Fruit fly (Drosophila melanogaster) whole organism: ENCODE data around the gene xmas.

Experiments
- CG8478 ChIP-seq: fragments of >200 bp; optimal IDR thresholded peaks from 2 replicates; lab custom pipeline; 2018; ENCODE audit warnings: inconsistent platforms
- Dll ChIP-seq: fragments of >200 bp; optimal IDR thresholded peaks from 2 replicates; lab custom pipeline; 2017
- EcR ChIP-seq, 2 experiments: fragments of >200 bp; optimal IDR thresholded peaks; 2 replicates each; lab custom pipeline; 2017; ENCODE audit warnings: missing biosample characterization in 2 of 2, missing genetic modification characterization in 2 of 2, missing genetic modification reagents in 2 of 2
- pan ChIP-seq: fragments of >200 bp; optimal IDR thresholded peaks from 2 replicates; lab custom pipeline; 2017
- psq ChIP-seq: fragments of >200 bp; optimal IDR thresholded peaks from 2 replicates; lab custom pipeline; 2017
- usp ChIP-seq: fragments of >200 bp; optimal IDR thresholded peaks from 2 replicates; lab custom pipeline; 2017; ENCODE audit warnings: missing biosample characterization, missing genetic modification characterization, mixed read lengths

Gene xmas

DNA sequence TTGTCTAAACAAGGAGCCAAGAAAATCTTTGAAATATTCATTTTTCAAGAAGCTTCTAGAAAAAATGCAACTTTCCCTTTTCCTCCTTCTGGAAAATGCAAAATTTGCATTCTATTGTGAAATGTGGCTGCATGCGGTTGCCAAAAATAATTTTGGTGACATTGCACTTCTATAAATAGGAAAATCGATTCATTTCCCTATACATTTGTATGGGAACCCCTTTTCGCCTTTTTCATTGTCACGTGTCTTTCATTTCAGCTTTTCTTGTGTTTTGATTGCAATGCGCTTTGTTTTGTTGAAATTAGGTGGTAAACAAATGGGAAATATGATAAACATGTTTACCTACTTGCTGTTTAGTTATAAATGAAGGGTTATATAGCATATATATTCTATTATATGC is 8.4 kb downstream of the xmas start:
- TF ChIP-seq pan (lab: Kevin White, UChicago) (no peak), psq (no peak), EcR (GFP tag; optimal IDR thresholded peaks at IDR 0.05; lab: Kevin White, UChicago) (no peak), CG8478 (lab: Kevin White, UChicago) (no peak), usp (GFP tag; lab: Kevin White, UChicago) (no peak), Dll (no peak)

DNA sequence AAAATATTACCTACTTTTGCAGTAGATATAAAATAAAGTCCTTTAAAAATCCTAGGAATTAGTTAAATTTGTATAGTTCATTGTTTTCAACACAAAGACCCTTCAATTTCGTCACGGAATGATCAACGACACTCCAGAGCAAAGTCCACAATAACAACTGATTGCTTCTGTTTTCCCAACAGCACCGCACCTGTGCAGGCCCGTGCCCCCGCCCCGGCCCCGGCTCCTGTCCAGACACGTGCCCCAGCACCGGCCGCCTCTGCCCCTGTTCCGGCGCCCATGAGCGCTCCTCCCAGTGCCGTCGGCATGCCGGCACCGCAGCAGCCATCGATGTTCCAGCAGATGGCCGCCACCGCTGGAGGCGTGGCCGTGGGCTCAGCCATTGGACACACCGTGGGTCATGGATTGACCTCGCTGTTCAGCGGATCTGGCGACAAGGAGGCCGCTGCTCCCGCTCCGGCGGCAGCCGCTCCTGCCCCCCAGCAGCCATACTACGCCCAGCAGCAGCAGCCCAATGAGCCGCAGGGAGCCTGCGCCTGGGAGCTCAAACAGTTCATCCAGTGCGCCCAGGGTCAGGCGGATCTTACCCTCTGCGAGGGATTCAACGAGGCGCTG is 9.3 kb downstream of the xmas start:
- no peak for TF ChIP-seq CG8478 (lab: Kevin White, UChicago)
- TF ChIP-seq usp (GFP tag; lab: Kevin White, UChicago) = no peak
- no peak for TF ChIP-seq EcR (GFP tag; optimal IDR thresholded peaks at IDR 0.05; lab: Kevin White, UChicago)
- no peak for TF ChIP-seq psq
- no peak for TF ChIP-seq pan (lab: Kevin White, UChicago)

DNA sequence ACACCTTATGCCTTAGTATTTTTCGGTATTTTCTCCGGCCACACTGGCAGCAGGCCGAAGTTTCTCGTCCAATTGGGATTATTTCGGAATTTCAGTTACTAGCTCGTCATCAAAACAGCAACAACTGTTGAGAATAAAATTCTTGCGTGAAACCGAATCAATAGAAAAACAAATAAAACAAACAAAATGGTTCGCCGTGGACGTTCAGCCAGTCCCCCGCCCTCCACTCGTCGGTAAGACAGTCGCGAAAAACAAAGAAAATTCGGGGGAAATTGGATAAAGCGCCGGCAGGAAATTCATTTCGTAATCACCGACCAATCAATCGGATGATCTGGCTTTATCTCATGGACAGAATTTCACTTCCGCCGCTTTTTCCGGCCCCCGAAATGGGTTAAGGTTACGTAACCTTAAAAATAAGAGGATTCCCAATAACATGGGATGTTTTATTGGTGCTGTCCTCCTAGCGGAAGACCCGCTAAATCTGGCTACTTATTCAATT is 10.1 kb downstream of the xmas start, which contains the start of gene Chchd2:
Gene Chchd2, plus strand, starts transcription at position 51 of the 499 bp plus-strand sequence.
- no peak for TF ChIP-seq Dll
- no peak for TF ChIP-seq EcR (GFP tag; optimal IDR thresholded peaks at IDR 0.05; lab: Kevin White, UChicago)
- TF ChIP-seq usp (GFP tag; lab: Kevin White, UChicago) = no peak
- TF ChIP-seq psq = no peak
- TF ChIP-seq CG8478 (lab: Kevin White, UChicago) = no peak
- no peak for TF ChIP-seq pan (lab: Kevin White, UChicago)

DNA sequence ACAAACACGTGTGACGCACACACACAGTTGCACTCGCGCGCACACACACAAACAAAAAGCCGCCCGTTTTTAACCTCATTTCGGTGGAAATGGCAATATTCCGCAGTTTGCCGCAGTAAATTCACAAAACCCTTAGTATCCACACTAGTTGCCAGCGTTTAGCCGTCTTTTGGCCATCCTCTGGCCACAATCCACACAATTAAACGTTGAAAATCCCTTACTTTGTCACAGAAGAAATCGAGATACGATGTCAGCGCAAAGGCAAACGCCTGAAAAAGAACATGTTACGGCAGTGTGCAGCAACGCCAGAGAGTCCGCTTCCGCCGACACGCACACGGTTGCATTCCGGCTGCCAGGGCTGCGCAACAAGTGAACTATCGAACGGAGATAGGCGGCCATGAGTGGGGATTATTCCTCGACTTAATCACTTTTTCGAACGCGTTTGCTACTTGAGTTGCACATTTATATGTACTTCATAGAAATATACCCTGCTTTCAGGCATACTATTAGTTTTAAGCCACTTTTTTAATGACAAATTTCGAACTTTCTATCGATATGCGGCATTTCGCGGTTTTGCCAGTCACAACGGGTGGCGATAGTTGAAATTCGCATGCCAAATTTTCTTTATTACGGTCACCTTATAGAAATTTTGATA is 11.0 kb downstream of the xmas start, which contains the start of gene RpS5a:
Gene RpS5a, minus strand, starts transcription at position 282 of the 655 bp plus-strand sequence.
- TF ChIP-seq Dll = no peak
- TF ChIP-seq pan (lab: Kevin White, UChicago) = no peak
- TF ChIP-seq usp (GFP tag; lab: Kevin White, UChicago) = no peak
- no peak for TF ChIP-seq CG8478 (lab: Kevin White, UChicago)
- no peak for TF ChIP-seq psq
- no peak for TF ChIP-seq EcR (GFP tag; optimal IDR thresholded peaks at IDR 0.05; lab: Kevin White, UChicago)

DNA sequence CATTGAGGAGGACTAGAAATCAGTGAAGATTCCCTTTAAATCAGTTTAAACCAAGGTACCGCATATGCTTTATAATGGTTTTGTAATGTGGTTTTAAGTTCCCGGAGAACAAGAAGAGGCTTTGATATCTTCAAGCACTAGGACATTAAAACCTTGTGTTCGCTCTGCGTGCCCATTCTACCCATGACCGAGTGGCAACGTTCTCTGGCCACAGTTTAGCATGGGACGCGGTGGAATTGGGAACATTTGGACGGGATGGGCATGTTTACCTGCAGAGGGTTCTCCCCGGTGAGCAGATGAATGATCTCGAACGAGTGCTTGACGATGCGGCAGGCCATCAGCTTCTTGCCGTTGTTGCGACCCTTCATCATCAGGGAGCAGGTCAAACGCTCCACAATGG is 12.6 kb downstream of the xmas start:
- TF ChIP-seq psq = no peak
- no peak for TF ChIP-seq usp (GFP tag; lab: Kevin White, UChicago)
- TF ChIP-seq pan (lab: Kevin White, UChicago) = no peak
- no peak for TF ChIP-seq CG8478 (lab: Kevin White, UChicago)
- no peak for TF ChIP-seq EcR (GFP tag; optimal IDR thresholded peaks at IDR 0.05; lab: Kevin White, UChicago)
- TF ChIP-seq Dll = no peak

DNA sequence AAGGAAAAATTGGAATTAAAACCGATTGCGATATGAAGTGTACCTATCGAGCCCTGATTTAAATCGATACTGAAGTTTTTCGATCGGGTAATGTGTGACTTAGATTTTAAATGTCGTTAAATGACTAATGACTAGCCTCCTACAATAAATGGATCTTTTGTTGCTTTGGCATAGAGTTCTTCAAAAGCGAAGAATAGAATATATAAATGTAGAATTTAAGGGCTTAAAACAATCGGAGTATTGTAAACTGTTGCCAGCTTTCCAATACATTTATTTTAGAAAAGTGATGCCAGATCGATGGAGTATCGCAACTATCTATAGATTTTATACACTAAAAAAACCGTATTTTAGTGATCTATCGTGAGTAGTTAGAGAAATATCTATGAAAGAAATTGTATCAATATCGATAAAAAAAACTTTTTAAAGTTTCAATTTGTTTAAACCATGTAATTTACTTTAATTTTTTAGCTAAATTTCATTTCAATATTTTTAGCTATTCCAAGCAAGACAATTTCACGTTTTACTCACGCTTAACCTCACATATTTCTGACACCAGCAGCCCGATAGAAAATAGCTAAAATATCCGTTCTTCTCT is 16.1 kb downstream of the xmas start, which contains the start of the genes mei-217 and mei-218:
Gene mei-217, minus strand, starts transcription at position 51 of the 595 bp plus-strand sequence.
Gene mei-218, minus strand, starts transcription at position 51 of the 595 bp plus-strand sequence.
- no peak for TF ChIP-seq CG8478 (lab: Kevin White, UChicago)
- no peak for TF ChIP-seq Dll
- TF ChIP-seq psq = no peak
- no peak for TF ChIP-seq usp (GFP tag; lab: Kevin White, UChicago)
- no peak for TF ChIP-seq EcR (GFP tag; optimal IDR thresholded peaks at IDR 0.05; lab: Kevin White, UChicago)
- TF ChIP-seq pan (lab: Kevin White, UChicago) = no peak

DNA sequence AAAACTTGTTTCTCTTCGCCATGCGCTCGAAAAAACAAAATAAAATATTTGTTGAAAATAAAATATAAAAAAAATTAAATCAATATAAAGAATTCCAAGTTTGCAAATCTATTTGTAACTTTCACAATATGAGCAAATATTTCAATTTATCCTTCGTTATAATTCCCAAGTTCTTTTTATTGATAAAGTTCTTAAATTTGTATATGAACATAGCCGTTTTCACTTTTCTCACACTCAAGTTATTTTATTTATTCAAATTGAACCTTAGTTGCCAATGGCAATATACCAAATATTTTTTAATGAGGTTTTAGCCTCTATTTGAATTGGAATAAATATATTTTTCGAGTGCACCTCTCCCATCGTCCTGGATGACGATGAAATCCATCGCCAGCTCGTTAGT is 26.4 kb downstream of the xmas start:
- TF ChIP-seq psq (no peak), pan (lab: Kevin White, UChicago) (no peak), usp (GFP tag; lab: Kevin White, UChicago) (no peak), CG8478 (lab: Kevin White, UChicago) (no peak), EcR (GFP tag; optimal IDR thresholded peaks at IDR 0.05; lab: Kevin White, UChicago) (no peak), Dll (no peak)

DNA sequence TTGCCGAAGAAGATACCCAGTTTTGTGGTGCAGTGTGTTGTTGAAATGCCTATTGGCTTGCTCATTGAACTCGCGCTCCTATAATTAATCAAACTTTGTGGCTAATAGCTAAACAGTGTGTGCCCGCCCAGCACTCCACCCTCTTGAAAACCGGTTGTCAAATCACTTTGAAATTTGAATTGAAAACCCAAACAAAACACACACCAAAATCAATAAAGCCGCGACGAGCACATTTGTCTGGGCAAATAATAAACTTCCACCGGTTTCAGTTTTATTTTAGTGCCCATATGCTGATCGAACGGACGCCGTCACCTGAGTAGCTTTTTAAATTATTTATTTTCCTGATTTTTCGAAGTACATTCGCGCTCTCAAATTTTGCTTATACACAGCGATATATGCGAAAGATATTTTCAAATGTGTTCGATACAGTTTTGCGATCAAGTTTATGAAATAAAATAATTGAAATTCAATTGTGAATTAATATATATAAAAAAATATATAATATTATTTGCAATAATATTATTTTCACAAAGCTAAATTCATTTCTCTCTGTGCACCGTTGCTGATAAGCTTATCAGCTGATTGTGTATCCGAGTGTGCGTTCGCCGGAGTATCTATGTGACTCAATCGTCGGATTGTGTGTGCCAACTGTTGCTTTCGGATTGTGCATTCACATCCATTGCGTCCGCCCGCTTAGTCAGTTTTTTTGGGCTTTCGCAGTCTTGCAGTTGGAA is 29.2 kb downstream of the xmas start:
- TF ChIP-seq pan (lab: Kevin White, UChicago) = no peak

DNA sequence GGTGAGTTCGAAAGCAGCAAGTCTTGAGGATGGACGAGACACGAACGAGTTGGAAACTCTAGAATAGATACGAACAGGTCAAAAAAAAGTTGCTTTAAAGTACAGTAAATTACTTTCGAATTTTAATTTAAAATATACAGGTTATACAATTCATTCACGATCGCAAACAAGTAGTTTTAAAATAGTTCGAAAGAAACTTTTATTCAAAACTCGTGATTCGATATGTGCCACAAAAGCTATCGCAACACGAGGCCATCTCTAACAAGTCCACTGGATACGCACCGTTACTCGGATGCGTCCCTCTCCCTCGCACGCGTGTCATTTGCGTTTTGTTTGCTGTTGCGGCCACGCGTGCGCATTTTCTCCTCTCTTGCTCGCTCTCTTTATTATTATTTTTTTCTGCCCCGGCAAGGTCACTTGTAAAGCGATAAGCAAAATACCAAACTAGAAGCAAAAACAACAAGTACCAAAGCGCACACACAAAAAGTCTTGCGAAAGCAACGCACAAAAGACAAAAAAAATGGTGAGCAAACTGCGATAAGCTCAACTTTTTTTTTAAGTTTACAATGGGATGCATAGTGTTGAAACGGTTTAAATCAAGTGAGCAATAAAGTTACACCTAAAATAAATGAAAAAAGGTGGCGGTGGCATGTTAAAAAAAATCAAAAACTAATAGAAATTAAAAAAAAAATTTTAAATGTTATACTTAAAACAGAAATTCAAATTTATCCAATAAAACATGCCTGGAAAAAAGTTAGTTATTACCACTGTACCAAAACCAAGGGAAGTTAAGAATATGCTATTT is 33.9 kb downstream of the xmas start:
- no peak for TF ChIP-seq Dll
- TF ChIP-seq usp (GFP tag; lab: Kevin White, UChicago) = no peak
- no peak for TF ChIP-seq pan (lab: Kevin White, UChicago)
- TF ChIP-seq EcR (GFP tag; optimal IDR thresholded peaks at IDR 0.05; lab: Kevin White, UChicago) = no peak
- TF ChIP-seq CG8478 (lab: Kevin White, UChicago) = no peak
- TF ChIP-seq psq = no peak

DNA sequence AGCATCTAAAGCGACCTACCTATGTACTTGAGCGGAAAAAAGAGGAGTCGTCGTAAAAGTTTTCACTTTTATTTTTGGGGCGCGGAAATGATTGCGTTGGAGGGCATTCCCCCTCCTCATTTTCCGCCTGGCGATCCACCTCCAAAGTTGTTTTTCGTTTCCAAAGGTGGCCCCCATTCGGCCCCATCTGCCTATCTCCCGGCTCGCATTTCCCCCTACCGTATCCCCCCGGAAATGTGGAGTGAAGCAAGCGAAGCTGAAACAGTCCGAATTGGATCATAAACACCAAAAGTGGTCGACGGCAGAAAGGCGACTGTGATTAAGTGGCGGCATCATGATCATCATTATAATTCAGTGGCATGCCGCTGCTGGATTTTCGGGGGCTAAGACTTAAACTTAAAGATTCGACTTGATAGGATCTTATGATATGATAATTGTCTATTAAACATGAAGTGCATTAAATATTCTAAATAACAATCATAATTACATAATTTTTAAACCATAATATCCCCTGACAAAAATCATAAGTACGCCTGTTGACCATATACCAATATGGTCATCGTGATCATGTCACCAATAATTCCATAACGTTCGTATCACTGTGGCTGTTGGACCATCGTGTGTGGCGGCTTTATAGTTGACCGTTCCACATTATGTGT is 35.4 kb downstream of the xmas start:
- TF ChIP-seq CG8478 (lab: Kevin White, UChicago) (no peak), EcR (GFP tag; optimal IDR thresholded peaks at IDR 0.05; lab: Kevin White, UChicago) (no peak), psq (no peak), pan (lab: Kevin White, UChicago) (no peak), usp (GFP tag; lab: Kevin White, UChicago) (no peak), Dll (no peak)
